Worm (Caenorhabditis elegans) whole organism, young adult: ENCODE results near the gene lsm-8.

Experiments
- B0035.1 ChIP-seq: sonication (generic microtip); optimal IDR thresholded peaks from 2 replicates; lab custom pipeline; 2016; ENCODE audit warnings: missing genetic modification characterization, mild to moderate bottlenecking, missing compliant biosample characterization, missing genotype, missing genetic modification reagents
- B0261.1 ChIP-seq: sonication (generic microtip); optimal IDR thresholded peaks from 2 replicates; lab custom pipeline; 2016; ENCODE audit warnings: mild to moderate bottlenecking, missing genetic modification characterization, moderate library complexity, missing compliant biosample characterization
- B0336.3 ChIP-seq: fragments of 200-800 bp; sonication (Bioruptor generic); IDR thresholded peaks from 2 replicates; pipeline ENCODE4 v1.3.6; 2022; ENCODE audit warnings: missing genetic modification characterization, missing compliant biosample characterization
- D2030.7 ChIP-seq: fragments of 200-800 bp; sonication (Bioruptor generic); IDR thresholded peaks from 2 replicates; pipeline ENCODE4 v1.3.6; 2022; ENCODE audit warnings: missing genetic modification reagents, missing genetic modification characterization, missing compliant biosample characterization
- F10E7.11 ChIP-seq: sonication (generic microtip); optimal IDR thresholded peaks from 2 replicates; lab custom pipeline; 2017; ENCODE audit warnings: mild to moderate bottlenecking, missing genetic modification characterization, moderate library complexity, missing compliant biosample characterization
- F55B11.4 ChIP-seq: sonication (generic microtip); optimal IDR thresholded peaks from 2 replicates; lab custom pipeline; 2016; ENCODE audit warnings: missing compliant biosample characterization, missing genetic modification characterization, borderline replicate concordance; ENCODE audit not compliant: insufficient read depth
- F57C9.4 ChIP-seq: sonication (generic microtip); optimal IDR thresholded peaks from 2 replicates; lab custom pipeline; 2017; ENCODE audit warnings: mild to moderate bottlenecking, missing genetic modification characterization, missing compliant biosample characterization
- K12H6.12 ChIP-seq: fragments of 200-800 bp; sonication (Bioruptor generic); optimal IDR thresholded peaks from 2 replicates; lab custom pipeline; 2018; ENCODE audit warnings: mild to moderate bottlenecking, missing genetic modification characterization, missing compliant biosample characterization
- T07F8.4 ChIP-seq: sonication (generic microtip); optimal IDR thresholded peaks from 2 replicates; lab custom pipeline; 2016; ENCODE audit warnings: mild to moderate bottlenecking, missing genetic modification characterization, moderate library complexity, missing compliant biosample characterization
- T26A5.8 ChIP-seq: sonication (generic microtip); optimal IDR thresholded peaks from 2 replicates; lab custom pipeline; 2016; ENCODE audit warnings: missing genetic modification characterization, missing compliant biosample characterization
- Y53G8AR.9 ChIP-seq: fragments of 200-800 bp; sonication (Bioruptor generic); conservative IDR thresholded peaks from 2 replicates; pipeline ENCODE4 v1.3.6; 2022; ENCODE audit warnings: missing genetic modification reagents, missing genetic modification characterization, missing compliant biosample characterization
- Y67H2A.10 ChIP-seq: fragments of 200-800 bp; sonication (Bioruptor generic); conservative IDR thresholded peaks from 2 replicates; pipeline ENCODE4 v1.3.6; 2022; ENCODE audit warnings: missing genetic modification reagents, missing genetic modification characterization, missing compliant biosample characterization
- atf-7 ChIP-seq: sonication (generic microtip); optimal IDR thresholded peaks from 2 replicates; lab custom pipeline; 2017; ENCODE audit warnings: mild to moderate bottlenecking, missing genetic modification characterization, missing compliant biosample characterization
- athp-1 ChIP-seq: sonication (generic microtip); optimal IDR thresholded peaks from 2 replicates; lab custom pipeline; 2017; ENCODE audit warnings: mild to moderate bottlenecking, missing genetic modification characterization, missing compliant biosample characterization
- attf-3 ChIP-seq: fragments of 200-800 bp; sonication (Bioruptor generic); conservative IDR thresholded peaks from 2 replicates; pipeline ENCODE4 v1.3.6; 2022; ENCODE audit warnings: missing genetic modification reagents, missing genetic modification characterization, missing compliant biosample characterization
- attf-6 ChIP-seq: fragments of 200-800 bp; sonication (Bioruptor generic); IDR thresholded peaks from 2 replicates; pipeline ENCODE4 v1.3.6; 2022; ENCODE audit warnings: missing genetic modification reagents, missing genetic modification characterization, missing compliant biosample characterization
- bed-2 ChIP-seq: fragments of 200-800 bp; sonication (Bioruptor generic); IDR thresholded peaks from 2 replicates; pipeline ENCODE4 v1.3.6; 2022; ENCODE audit warnings: missing genetic modification reagents, missing genetic modification characterization, missing compliant biosample characterization
- ceh-40 ChIP-seq: fragments of 200-800 bp; sonication (Bioruptor generic); IDR thresholded peaks from 2 replicates; pipeline ENCODE4 v1.3.6; 2022; ENCODE audit warnings: missing genetic modification characterization, missing compliant biosample characterization
- ceh-58 ChIP-seq: fragments of 200-800 bp; sonication (Bioruptor generic); IDR thresholded peaks from 2 replicates; pipeline ENCODE4 v1.3.6; 2022; ENCODE audit warnings: missing genetic modification characterization, missing compliant biosample characterization
- dox-1 ChIP-seq: fragments of 200-800 bp; sonication (Bioruptor generic); IDR thresholded peaks from 2 replicates; pipeline ENCODE4 v1.3.6; 2022; ENCODE audit warnings: missing genetic modification reagents, missing genetic modification characterization, missing compliant biosample characterization
- dpff-1 ChIP-seq: sonication (generic microtip); optimal IDR thresholded peaks from 2 replicates; lab custom pipeline; 2017; ENCODE audit warnings: mild to moderate bottlenecking, missing genetic modification characterization, missing compliant biosample characterization
- efl-1 ChIP-seq: fragments of 150-350 bp; optimal IDR thresholded peaks from 2 replicates; lab custom pipeline; 2014; ENCODE audit warnings: missing biosample characterization, missing genetic modification reagents, missing genetic modification characterization
- egl-18 ChIP-seq: fragments of 200-800 bp; sonication (Bioruptor generic); IDR thresholded peaks from 2 replicates; pipeline ENCODE4 v1.3.6; 2022; ENCODE audit warnings: missing genetic modification reagents, missing genetic modification characterization, missing compliant biosample characterization
- ekl-4 ChIP-seq: fragments of 200-800 bp; sonication (Bioruptor generic); IDR thresholded peaks from 2 replicates; pipeline ENCODE4 v1.3.6; 2022; ENCODE audit warnings: missing genetic modification reagents, missing genetic modification characterization, missing compliant biosample characterization
- hlh-12 ChIP-seq: sonication (generic microtip); optimal IDR thresholded peaks from 2 replicates; lab custom pipeline; 2016; ENCODE audit warnings: missing genetic modification characterization, missing compliant biosample characterization
- hrde-1 ChIP-seq: sonication (generic microtip); optimal IDR thresholded peaks from 2 replicates; lab custom pipeline; 2016; ENCODE audit warnings: missing genetic modification characterization, mild to moderate bottlenecking, missing compliant biosample characterization, moderate library complexity, missing genotype, missing genetic modification reagents, borderline replicate concordance
- let-607 ChIP-seq, 2 experiments: fragments of 200-800 bp in 1 of 2; sonication (Bioruptor generic) in 1 of 2; sonication (generic microtip) in 1 of 2; optimal IDR thresholded peaks; 2 replicates each; lab custom pipeline; 2016 to 2018; ENCODE audit warnings: mild to moderate bottlenecking in 2 of 2, missing compliant biosample characterization in 2 of 2, missing genetic modification characterization in 2 of 2, moderate library complexity in 2 of 2, missing genotype in 1 of 2
- lin-26 ChIP-seq: fragments of 200-800 bp; sonication (Bioruptor generic); IDR thresholded peaks from 2 replicates; pipeline ENCODE4 v1.3.6; 2022; ENCODE audit warnings: missing genetic modification reagents, missing genetic modification characterization, missing compliant biosample characterization
- lin-54 ChIP-seq: fragments of 200-800 bp; sonication (Bioruptor generic); optimal IDR thresholded peaks from 2 replicates; lab custom pipeline; 2018; ENCODE audit warnings: mild to moderate bottlenecking, missing genetic modification characterization, missing compliant biosample characterization
- lsl-1 ChIP-seq: fragments of 200-800 bp; sonication (Bioruptor generic); optimal IDR thresholded peaks from 2 replicates; lab custom pipeline; 2018; ENCODE audit warnings: mild to moderate bottlenecking, missing genetic modification characterization, moderate library complexity, missing compliant biosample characterization
- lsy-27 ChIP-seq: sonication (generic microtip); optimal IDR thresholded peaks from 2 replicates; lab custom pipeline; 2017; ENCODE audit warnings: missing genetic modification characterization, mild to moderate bottlenecking, missing compliant biosample characterization, antibody characterized with exemption, missing genotype, borderline replicate concordance; ENCODE audit not compliant: insufficient read depth
- madf-10 ChIP-seq: sonication (generic microtip); optimal IDR thresholded peaks from 2 replicates; lab custom pipeline; 2016; ENCODE audit warnings: mild to moderate bottlenecking, missing genetic modification characterization, missing compliant biosample characterization
- madf-3 ChIP-seq: fragments of 200-800 bp; sonication (Bioruptor generic); IDR thresholded peaks from 2 replicates; pipeline ENCODE4 v1.3.6; 2022; ENCODE audit warnings: missing genetic modification reagents, missing genetic modification characterization, missing compliant biosample characterization
- nfya-2 ChIP-seq: fragments of 200-800 bp; sonication (Bioruptor generic); IDR thresholded peaks from 2 replicates; pipeline ENCODE4 v1.3.6; 2022; ENCODE audit warnings: missing genetic modification reagents, missing genetic modification characterization, missing compliant biosample characterization
- nfyb-1 ChIP-seq: fragments of 200-800 bp; sonication (Bioruptor generic); IDR thresholded peaks from 2 replicates; pipeline ENCODE4 v1.3.6; 2022; ENCODE audit warnings: missing genetic modification reagents, missing genetic modification characterization, missing compliant biosample characterization
- nhr-120 ChIP-seq: fragments of 200-800 bp; sonication (Bioruptor generic); IDR thresholded peaks from 2 replicates; pipeline ENCODE4 v1.3.6; 2022; ENCODE audit warnings: missing genetic modification characterization, missing compliant biosample characterization
- nhr-179 ChIP-seq: sonication (generic microtip); optimal IDR thresholded peaks from 2 replicates; lab custom pipeline; 2016; ENCODE audit warnings: mild to moderate bottlenecking, missing genetic modification characterization, missing compliant biosample characterization
- pha-4 ChIP-seq: fragments of 150-350 bp; sonication (generic microtip); optimal IDR thresholded peaks from 2 replicates; lab custom pipeline; 2014; ENCODE audit warnings: missing biosample characterization, missing genetic modification reagents, missing genetic modification characterization
- repo-1 ChIP-seq: sonication (generic microtip); optimal IDR thresholded peaks from 2 replicates; lab custom pipeline; 2017; ENCODE audit warnings: mild to moderate bottlenecking, missing genetic modification characterization, missing compliant biosample characterization
- somi-1 ChIP-seq: fragments of 200-800 bp; sonication (Bioruptor generic); optimal IDR thresholded peaks from 2 replicates; lab custom pipeline; 2018; ENCODE audit warnings: mild to moderate bottlenecking, missing genetic modification characterization, missing compliant biosample characterization
- sptf-2 ChIP-seq: fragments of 200-800 bp; sonication (Bioruptor generic); optimal IDR thresholded peaks from 2 replicates; lab custom pipeline; 2018; ENCODE audit warnings: mild to moderate bottlenecking, missing genetic modification characterization, missing compliant biosample characterization
- tlf-1 ChIP-seq: fragments of 200-800 bp; sonication (Bioruptor generic); optimal IDR thresholded peaks from 2 replicates; lab custom pipeline; 2018; ENCODE audit warnings: mild to moderate bottlenecking, missing genetic modification characterization, missing compliant biosample characterization
- unc-130 ChIP-seq: sonication (generic microtip); optimal IDR thresholded peaks from 2 replicates; lab custom pipeline; 2016; ENCODE audit warnings: missing genetic modification reagents, missing genetic modification characterization, missing compliant biosample characterization
- xnd-1 ChIP-seq: sonication (generic microtip); optimal IDR thresholded peaks from 2 replicates; lab custom pipeline; 2016; ENCODE audit warnings: missing genotype, missing genetic modification reagents, missing genetic modification characterization, missing compliant biosample characterization
- zim-3 ChIP-seq: sonication (generic microtip); optimal IDR thresholded peaks from 2 replicates; lab custom pipeline; 2017; ENCODE audit warnings: mild to moderate bottlenecking, missing genetic modification characterization, moderate library complexity, missing compliant biosample characterization
- ztf-22 ChIP-seq: fragments of 200-800 bp; sonication (Bioruptor generic); optimal IDR thresholded peaks from 2 replicates; lab custom pipeline; 2018; ENCODE audit warnings: mild to moderate bottlenecking, missing genetic modification characterization, moderate library complexity, missing compliant biosample characterization
- ztf-28 ChIP-seq: fragments of 200-800 bp; sonication (Bioruptor generic); IDR thresholded peaks from 2 replicates; pipeline ENCODE4 v1.3.6; 2022; ENCODE audit warnings: missing genetic modification reagents, missing genetic modification characterization, missing compliant biosample characterization
- ztf-3 ChIP-seq: fragments of 200-800 bp; sonication (Bioruptor generic); optimal IDR thresholded peaks from 2 replicates; lab custom pipeline; 2018; ENCODE audit warnings: mild to moderate bottlenecking, missing genetic modification characterization, missing compliant biosample characterization
- ztf-6 ChIP-seq: fragments of 200-800 bp; sonication (Bioruptor generic); IDR thresholded peaks from 2 replicates; pipeline ENCODE4 v1.3.6; 2022; ENCODE audit warnings: missing genetic modification reagents, missing genetic modification characterization, missing compliant biosample characterization

lsm-8 gene

DNA sequence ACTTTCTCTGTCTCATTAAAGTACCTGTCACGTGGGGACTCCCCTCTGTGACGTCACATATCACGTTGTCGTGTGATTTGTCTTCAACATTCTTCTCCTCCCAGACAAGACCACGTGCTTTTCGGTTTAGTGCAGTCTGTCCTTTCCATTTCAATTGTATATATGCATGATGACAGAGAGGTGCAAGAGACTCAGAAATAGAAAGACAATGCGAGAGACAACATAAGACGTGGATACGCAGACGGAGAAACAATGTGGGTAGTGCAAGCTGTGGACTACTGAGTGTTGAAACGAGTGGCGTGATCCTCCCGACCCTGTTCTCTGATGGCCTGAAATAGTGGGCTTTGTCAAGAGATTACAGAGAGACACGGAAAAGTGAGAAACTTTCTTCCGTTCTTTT lies 10.4 kb downstream of the lsm-8 start (continued):
- no peak for TF ChIP-seq xnd-1 (tag; lab: Kevin White, UChicago)
- TF ChIP-seq hrde-1 (tag; lab: Kevin White, UChicago): no peak
- TF ChIP-seq D2030.7: no peak
- peak; percentile 99 for TF ChIP-seq somi-1 (GFP tag; lab: Kevin White, UChicago)
- peak; percentile 70 for TF ChIP-seq F10E7.11 (tag; lab: Kevin White, UChicago)
- peak; percentile 70 for TF ChIP-seq lin-54 (GFP tag; lab: Kevin White, UChicago)
- TF ChIP-seq ztf-28 (GFP tag; lab: Robert Waterston, UW): no peak
- peak; percentile 70 for TF ChIP-seq athp-1 (tag; lab: Kevin White, UChicago)
- TF ChIP-seq ztf-6 (GFP tag; lab: Robert Waterston, UW): no peak
- no peak for TF ChIP-seq unc-130 (GFP tag; lab: Kevin White, UChicago)
- no peak for TF ChIP-seq F57C9.4
- no peak for TF ChIP-seq hlh-12
- no peak for TF ChIP-seq bed-2
- TF ChIP-seq attf-6 (GFP tag; lab: Robert Waterston, UW): peak; percentile 41; the same call in 1 of the 2 replicates
- peak; percentile 71; the same call in 1 of the 2 replicates for TF ChIP-seq lin-26 (GFP tag; lab: Robert Waterston, UW)
- no peak for TF ChIP-seq lsy-27 (tag; lab: Kevin White, UChicago)
- TF ChIP-seq Y53G8AR.9 (GFP tag; lab: Robert Waterston, UW): peak; percentile 85
- TF ChIP-seq nfyb-1: peak; percentile 91
- peak; percentile 83 for TF ChIP-seq madf-10 (tag; lab: Kevin White, UChicago)
- no peak for TF ChIP-seq nhr-179
- TF ChIP-seq Y67H2A.10: no peak
- TF ChIP-seq T26A5.8 (tag; lab: Kevin White, UChicago): no peak
- peak; percentile 90 for TF ChIP-seq K12H6.12 (tag; lab: Kevin White, UChicago)
- TF ChIP-seq repo-1 (tag; lab: Kevin White, UChicago): peak; percentile 84
- TF ChIP-seq efl-1 (GFP tag; lab: Kevin White, UChicago): no peak
- TF ChIP-seq dox-1 (GFP tag; lab: Robert Waterston, UW): peak; percentile 85
- peak; percentile 91 for TF ChIP-seq tlf-1 (GFP tag; lab: Kevin White, UChicago)
- peak; percentile 21 for TF ChIP-seq zim-3 (tag; lab: Kevin White, UChicago)
- TF ChIP-seq ceh-58 (GFP tag; lab: Robert Waterston, UW): no peak
- TF ChIP-seq ceh-40 (GFP tag; lab: Robert Waterston, UW): 0 out of 2 replicates have a peak, but pooled peaks have one; percentile 41
- TF ChIP-seq ztf-22: peak; percentile 89
- TF ChIP-seq nfya-2 (GFP tag; lab: Robert Waterston, UW): no peak
- TF ChIP-seq B0336.3 (GFP tag; lab: Robert Waterston, UW): peak; percentile 97
- TF ChIP-seq ekl-4 (GFP tag; lab: Robert Waterston, UW): peak; percentile 89
- peak; percentile 52 for TF ChIP-seq dpff-1 (tag; lab: Kevin White, UChicago)
- TF ChIP-seq F55B11.4 (tag; lab: Kevin White, UChicago): no peak
- TF ChIP-seq T07F8.4 (tag; lab: Kevin White, UChicago): peak; percentile 21
- TF ChIP-seq nhr-120 (GFP tag; lab: Robert Waterston, UW): no peak
- TF ChIP-seq ztf-3 (GFP tag; lab: Kevin White, UChicago): peak; percentile 81
- no peak for TF ChIP-seq attf-3
- no peak for TF ChIP-seq egl-18 (GFP tag; lab: Robert Waterston, UW)
- peak; percentile 2 for TF ChIP-seq B0261.1
- TF ChIP-seq sptf-2 (GFP tag; lab: Kevin White, UChicago): peak; percentile 5
- peak; percentile 97 for TF ChIP-seq atf-7 (tag; lab: Kevin White, UChicago)
- TF ChIP-seq madf-3 (GFP tag; lab: Robert Waterston, UW): 0 out of 2 replicates have a peak, but pooled peaks have one; percentile 15
- no peak for TF ChIP-seq pha-4 (tag; lab: Kevin White, UChicago)
- TF ChIP-seq let-607 (tag; optimal IDR thresholded peaks at IDR 0.05; lab: Kevin White, UChicago): peak; percentile 73 to 90
- peak; percentile 45 for TF ChIP-seq B0035.1
- no peak for TF ChIP-seq lsl-1
